Worm (Caenorhabditis elegans): ENCODE measurements around the gene ctg-2.
A peak's percentile ranks its signal among the peaks of the same experiment; 100 is the strongest.

ctg-2 gene

DNA sequence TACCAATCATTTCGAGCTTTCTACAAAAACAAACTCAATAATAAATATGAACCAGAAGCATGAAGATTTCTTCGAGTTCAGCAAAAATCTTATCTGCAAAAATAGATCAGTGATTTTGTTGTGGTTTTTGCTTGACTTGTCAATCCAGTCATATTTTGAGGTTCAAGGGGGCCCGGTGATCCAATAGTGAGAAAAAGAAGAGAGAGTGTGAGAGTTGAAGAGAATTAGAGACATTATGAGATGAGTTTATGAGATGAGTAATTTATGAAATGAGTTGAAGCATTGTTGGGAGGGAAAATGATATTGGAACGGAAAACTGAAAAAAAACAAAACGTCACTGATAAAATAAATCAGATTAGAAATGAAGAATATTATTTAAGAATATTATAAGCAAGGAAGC, 5.9 kb upstream of the ctg-2 start, which contains the start of gene T13H5.1:
Gene T13H5.1, minus strand, starts transcription at position 101 of the 400 bp plus-strand sequence.
- TF ChIP-seq bed-3 (GFP tag; optimal IDR thresholded peaks at IDR 0.05) (no peak), tbx-8 (GFP tag; optimal IDR thresholded peaks at IDR 0.05) (no peak), ztf-11 (tag; optimal IDR thresholded peaks at IDR 0.05) (no peak), elt-1 (tag; optimal IDR thresholded peaks at IDR 0.05; ENCODE audit: borderline replicate concordance, insufficient read depth) (no peak), pha-4 (tag; optimal IDR thresholded peaks at IDR 0.05) (no peak)

DNA sequence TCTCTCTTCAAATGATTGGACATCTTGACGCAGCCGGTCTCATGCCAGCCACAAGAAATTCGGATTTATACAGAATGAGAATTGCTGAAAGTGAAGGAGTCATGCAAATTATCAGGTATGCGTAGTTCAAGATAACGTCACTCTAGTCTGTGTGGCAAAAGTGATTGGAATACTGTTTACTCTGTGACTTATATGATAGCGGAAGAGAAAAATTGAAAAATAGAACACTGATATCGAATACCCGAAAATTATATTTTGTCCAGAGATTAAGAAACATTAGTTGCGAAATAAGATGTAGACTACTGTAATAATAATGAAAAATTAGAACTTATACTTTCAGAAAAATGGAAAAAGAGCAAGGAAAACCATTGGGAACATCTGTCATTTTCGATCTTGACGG, 667 bp downstream of the ctg-2 start:
- TF ChIP-seq M03D4.4 (tag; optimal IDR thresholded peaks at IDR 0.05), result no peak
- TF ChIP-seq mab-5 (tag; optimal IDR thresholded peaks at IDR 0.05), result no peak
- no peak for TF ChIP-seq sem-2 (GFP tag; optimal IDR thresholded peaks at IDR 0.05)
- TF ChIP-seq lsy-2 (tag; optimal IDR thresholded peaks at IDR 0.05), result no peak
- TF ChIP-seq mep-1 (tag; optimal IDR thresholded peaks at IDR 0.05), result no peak
- no peak for TF ChIP-seq bed-3 (GFP tag; optimal IDR thresholded peaks at IDR 0.05)
- no peak for TF ChIP-seq ztf-11 (tag; optimal IDR thresholded peaks at IDR 0.05)
- TF ChIP-seq elt-1 (tag; optimal IDR thresholded peaks at IDR 0.05; ENCODE audit: borderline replicate concordance, insufficient read depth), result no peak

ce11 chrII:8516783-8517182, 1.9 kb downstream of the ctg-2 start, which contains the start of gene rnh-2:
rnh-2 (plus strand) TSS chrII:8517150.
- peak; percentile 78 for TF ChIP-seq pha-4 (tag; optimal IDR thresholded peaks at IDR 0.05)
- TF ChIP-seq ceh-39 (tag; optimal IDR thresholded peaks at IDR 0.05), result peak; percentile 48
- no peak for TF ChIP-seq ham-2 (GFP tag; optimal IDR thresholded peaks at IDR 0.05)
- TF ChIP-seq ztf-11 (tag; optimal IDR thresholded peaks at IDR 0.05), result no peak
- no peak for TF ChIP-seq tbx-8 (GFP tag; optimal IDR thresholded peaks at IDR 0.05)
- TF ChIP-seq nhr-2 (tag; optimal IDR thresholded peaks at IDR 0.05), result no peak
- no peak for TF ChIP-seq unc-39 (tag; optimal IDR thresholded peaks at IDR 0.05)
- no peak for TF ChIP-seq elt-1 (tag; optimal IDR thresholded peaks at IDR 0.05; ENCODE audit: borderline replicate concordance, insufficient read depth)
- TF ChIP-seq snpc-4 (tag; optimal IDR thresholded peaks at IDR 0.05), result no peak
- no peak for TF ChIP-seq nhr-28 (tag; optimal IDR thresholded peaks at IDR 0.05)
- peak; percentile 91 for TF ChIP-seq lsy-2 (tag; optimal IDR thresholded peaks at IDR 0.05)
- no peak for TF ChIP-seq lin-13 (tag; optimal IDR thresholded peaks at IDR 0.05)
- peak; percentile 71 for TF ChIP-seq sptf-1 (tag; optimal IDR thresholded peaks at IDR 0.05)
- no peak for TF ChIP-seq blmp-1 (tag; optimal IDR thresholded peaks at IDR 0.05)
- no peak for TF ChIP-seq sem-2 (GFP tag; optimal IDR thresholded peaks at IDR 0.05)
- no peak for TF ChIP-seq unc-62 (GFP tag; optimal IDR thresholded peaks at IDR 0.05)
- peak; percentile 7 for TF ChIP-seq drap-1 (GFP tag; optimal IDR thresholded peaks at IDR 0.05)
- peak; percentile 32 for TF ChIP-seq nhr-237 (tag; optimal IDR thresholded peaks at IDR 0.05)
- no peak for TF ChIP-seq unc-120 (tag; optimal IDR thresholded peaks at IDR 0.05; ENCODE audit: poor library complexity, severe bottlenecking)
- no peak for TF ChIP-seq ceh-83 (GFP tag; optimal IDR thresholded peaks at IDR 0.05)
- TF ChIP-seq mep-1 (tag; optimal IDR thresholded peaks at IDR 0.05), result peak; percentile 47
- no peak for TF ChIP-seq ceh-43 (GFP tag; optimal IDR thresholded peaks at IDR 0.05)
- TF ChIP-seq ces-1 (GFP tag; optimal IDR thresholded peaks at IDR 0.05), result no peak
- TF ChIP-seq mls-2 (tag; optimal IDR thresholded peaks at IDR 0.05), result no peak

DNA sequence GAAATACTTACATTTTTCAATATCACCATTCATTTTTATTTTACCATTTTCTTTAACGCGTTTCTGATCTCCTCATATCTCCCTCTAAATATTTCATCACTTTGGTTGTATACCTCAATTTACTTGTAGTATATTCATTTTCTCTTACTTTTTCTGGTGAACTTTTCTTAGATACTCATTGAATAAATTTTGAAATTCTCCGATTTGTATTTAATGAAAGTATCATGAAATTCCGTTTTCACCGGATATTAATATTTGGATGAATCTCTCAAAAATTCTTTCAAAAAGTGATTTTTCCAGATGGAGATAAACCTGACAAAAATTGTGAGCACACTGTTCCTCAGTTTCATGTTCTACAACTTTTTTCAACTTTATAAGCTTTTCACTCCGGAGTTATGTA, 3.4 kb downstream of the ctg-2 start, which contains the start of gene T13H5.8:
Gene T13H5.8, plus strand, starts transcription at position 301 of the 400 bp plus-strand sequence.
- no peak for TF ChIP-seq flh-1 (GFP tag; optimal IDR thresholded peaks at IDR 0.05)
- no peak for TF ChIP-seq ceh-43 (GFP tag; optimal IDR thresholded peaks at IDR 0.05)
- TF ChIP-seq lin-32 (GFP tag; optimal IDR thresholded peaks at IDR 0.05), result no peak
- TF ChIP-seq elt-3 (tag; optimal IDR thresholded peaks at IDR 0.05), result no peak
- TF ChIP-seq lin-13 (tag; optimal IDR thresholded peaks at IDR 0.05), result no peak
- TF ChIP-seq mab-5 (tag; optimal IDR thresholded peaks at IDR 0.05), result no peak
- no peak for TF ChIP-seq ceh-83 (GFP tag; optimal IDR thresholded peaks at IDR 0.05)
- TF ChIP-seq mep-1 (tag; optimal IDR thresholded peaks at IDR 0.05), result no peak
- no peak for TF ChIP-seq pha-4 (tag; optimal IDR thresholded peaks at IDR 0.05)
- TF ChIP-seq ztf-11 (tag; optimal IDR thresholded peaks at IDR 0.05), result no peak
- no peak for TF ChIP-seq unc-120 (tag; optimal IDR thresholded peaks at IDR 0.05; ENCODE audit: poor library complexity, severe bottlenecking)
- TF ChIP-seq cnd-1 (tag; optimal IDR thresholded peaks at IDR 0.05), result no peak
- no peak for TF ChIP-seq sptf-1 (tag; optimal IDR thresholded peaks at IDR 0.05)
- no peak for TF ChIP-seq bed-3 (GFP tag; optimal IDR thresholded peaks at IDR 0.05)
- no peak for TF ChIP-seq ham-2 (GFP tag; optimal IDR thresholded peaks at IDR 0.05)
- no peak for TF ChIP-seq nhr-76 (tag; optimal IDR thresholded peaks at IDR 0.05)
- no peak for TF ChIP-seq mls-2 (tag; optimal IDR thresholded peaks at IDR 0.05)
- TF ChIP-seq hlh-1 (tag; optimal IDR thresholded peaks at IDR 0.05), result no peak
- no peak for TF ChIP-seq nhr-28 (tag; optimal IDR thresholded peaks at IDR 0.05)
